Worm (Caenorhabditis elegans) whole organism, L1 larva: ENCODE results near the gene tag-51.

Experiments
- C04F5.9 ChIP-seq: sonication (generic microtip); optimal IDR thresholded peaks from 2 replicates; lab custom pipeline; 2016; ENCODE audit warnings: missing genetic modification characterization, missing compliant biosample characterization
- C16A3.4 ChIP-seq: fragments of 150-350 bp; optimal IDR thresholded peaks from 2 replicates; lab custom pipeline; 2014; ENCODE audit warnings: missing biosample characterization, missing genetic modification characterization
- C34B4.2 ChIP-seq: sonication (generic microtip); optimal IDR thresholded peaks from 2 replicates; lab custom pipeline; 2017; ENCODE audit warnings: mild to moderate bottlenecking, missing genetic modification characterization, missing compliant biosample characterization
- F16B12.6 ChIP-seq: fragments of 150-350 bp; optimal IDR thresholded peaks from 2 replicates; lab custom pipeline; 2014; ENCODE audit warnings: missing biosample characterization, missing genetic modification characterization
- Y116A8C.19 ChIP-seq: sonication (generic microtip); optimal IDR thresholded peaks from 2 replicates; lab custom pipeline; 2016; ENCODE audit warnings: missing compliant biosample characterization, missing genetic modification characterization, borderline replicate concordance
- aha-1 ChIP-seq: fragments of 150-350 bp; optimal IDR thresholded peaks from 2 replicates; lab custom pipeline; 2014; ENCODE audit warnings: missing biosample characterization, missing genetic modification characterization
- aly-2 ChIP-seq: fragments of 150-350 bp; optimal IDR thresholded peaks from 2 replicates; lab custom pipeline; 2014; ENCODE audit warnings: missing biosample characterization, missing genetic modification characterization
- ama-1 ChIP-seq: fragments of 150-350 bp; optimal IDR thresholded peaks from 2 replicates; lab custom pipeline; 2014
- ceh-63 ChIP-seq: fragments of 200-800 bp; sonication (Bioruptor generic); optimal IDR thresholded peaks from 2 replicates; lab custom pipeline; 2018; ENCODE audit warnings: mild to moderate bottlenecking, missing genetic modification characterization, missing compliant biosample characterization
- ceh-82 ChIP-seq, 3 experiments: fragments of 150-350 bp in 1 of 3; sonication (generic microtip) in 2 of 3; optimal IDR thresholded peaks; 2 replicates each; lab custom pipeline; 2014 to 2017; ENCODE audit warnings: missing biosample characterization in 3 of 3, missing genetic modification characterization in 3 of 3
- ceh-90 ChIP-seq: sonication (generic microtip); optimal IDR thresholded peaks from 2 replicates; lab custom pipeline; 2016; ENCODE audit warnings: missing genetic modification characterization, missing compliant biosample characterization
- efl-1 ChIP-seq, 4 experiments: fragments of 150-350 bp; optimal IDR thresholded peaks in 3 of 4; peaks in 1 of 4; 1 replicate in 1 of 4; 2 replicates in 3 of 4; lab custom pipeline; 2014; ENCODE audit warnings: missing biosample characterization in 2 of 4, missing genetic modification characterization in 2 of 4, missing genetic modification reagents in 2 of 4
- efl-3 ChIP-seq: fragments of 200-800 bp; sonication (Bioruptor generic); optimal IDR thresholded peaks from 2 replicates; lab custom pipeline; 2018; ENCODE audit warnings: mild to moderate bottlenecking, missing genetic modification characterization, missing compliant biosample characterization
- elt-2 ChIP-seq: sonication (generic microtip); optimal IDR thresholded peaks from 2 replicates; lab custom pipeline; 2016; ENCODE audit warnings: missing genetic modification characterization, mild to moderate bottlenecking, inconsistent platforms, missing compliant biosample characterization, missing genetic modification reagents
- elt-3 ChIP-seq, 6 experiments: fragments of 150-350 bp in 1 of 6; sonication (generic microtip); optimal IDR thresholded peaks; 2 replicates each; lab custom pipeline; 2017 to 2018; ENCODE audit warnings: missing biosample characterization in 6 of 6, missing genetic modification characterization in 6 of 6, inconsistent platforms in 1 of 6
- ets-5 ChIP-seq: fragments of 200-800 bp; sonication (Bioruptor generic); IDR thresholded peaks from 2 replicates; pipeline ENCODE4 v1.3.6; 2022; ENCODE audit warnings: missing genetic modification characterization, missing compliant biosample characterization
- fkh-10 ChIP-seq: sonication (generic microtip); optimal IDR thresholded peaks from 2 replicates; lab custom pipeline; 2017; ENCODE audit warnings: missing biosample characterization, missing genetic modification reagents, missing genetic modification characterization
- fos-1 ChIP-seq: fragments of 150-350 bp; optimal IDR thresholded peaks from 2 replicates; lab custom pipeline; 2014; ENCODE audit warnings: missing biosample characterization, missing genetic modification characterization
- hlh-17 ChIP-seq: fragments of 200-800 bp; sonication (Bioruptor generic); optimal IDR thresholded peaks from 2 replicates; lab custom pipeline; 2018; ENCODE audit warnings: missing genetic modification characterization, mild to moderate bottlenecking, missing compliant biosample characterization, moderate library complexity, borderline replicate concordance
- hlh-4 ChIP-seq: sonication (generic microtip); optimal IDR thresholded peaks from 2 replicates; lab custom pipeline; 2016; ENCODE audit warnings: mild to moderate bottlenecking, missing genetic modification characterization, missing compliant biosample characterization
- isw-1 ChIP-seq: fragments of 200-800 bp; sonication (Bioruptor generic); IDR thresholded peaks from 2 replicates; pipeline ENCODE4 v1.3.6; 2022; ENCODE audit warnings: missing genetic modification characterization, missing compliant biosample characterization
- lin-14 ChIP-seq: fragments of 200-800 bp; sonication (Bioruptor generic); optimal IDR thresholded peaks from 2 replicates; lab custom pipeline; 2018; ENCODE audit warnings: mild to moderate bottlenecking, missing genetic modification characterization, moderate library complexity, missing compliant biosample characterization
- lin-15B ChIP-seq: fragments of 150-350 bp; sonication (generic microtip); optimal IDR thresholded peaks from 3 replicates; lab custom pipeline; 2014; ENCODE audit warnings: missing biosample characterization, missing genetic modification characterization
- lin-35 ChIP-seq, 2 experiments: fragments of 150-350 bp; optimal IDR thresholded peaks; 2 replicates each; lab custom pipeline; 2014; ENCODE audit warnings: missing biosample characterization in 2 of 2, missing genetic modification characterization in 2 of 2, missing genetic modification reagents in 2 of 2
- lin-39 ChIP-seq: fragments of 150-350 bp; optimal IDR thresholded peaks from 2 replicates; lab custom pipeline; 2014; ENCODE audit warnings: missing biosample characterization, missing genetic modification reagents, missing genetic modification characterization
- lir-3 ChIP-seq: sonication (generic microtip); optimal IDR thresholded peaks from 2 replicates; lab custom pipeline; 2016; ENCODE audit warnings: mild to moderate bottlenecking, missing genetic modification characterization, moderate library complexity, missing compliant biosample characterization; ENCODE audit not compliant: poor library complexity
- mab-9 ChIP-seq: fragments of 200-800 bp; sonication (Bioruptor generic); IDR thresholded peaks from 2 replicates; pipeline ENCODE4 v1.3.6; 2022; ENCODE audit warnings: missing genetic modification reagents, missing genetic modification characterization, missing compliant biosample characterization
- mdl-1 ChIP-seq, 2 experiments: fragments of 150-350 bp; optimal IDR thresholded peaks; 2 replicates each; lab custom pipeline; 2014 to 2017; ENCODE audit warnings: missing biosample characterization in 2 of 2, missing genetic modification characterization in 2 of 2, inconsistent platforms in 1 of 2
- mef-2 ChIP-seq: fragments of 150-350 bp; optimal IDR thresholded peaks from 2 replicates; lab custom pipeline; 2014; ENCODE audit warnings: missing biosample characterization, missing genetic modification characterization
- nhr-11 ChIP-seq: fragments of 150-350 bp; optimal IDR thresholded peaks from 2 replicates; lab custom pipeline; 2014; ENCODE audit warnings: missing biosample characterization, missing genetic modification characterization
- nhr-12 ChIP-seq: sonication (generic microtip); optimal IDR thresholded peaks from 2 replicates; lab custom pipeline; 2017; ENCODE audit warnings: missing biosample characterization, missing genetic modification characterization
- nhr-28 ChIP-seq: fragments of 150-350 bp; optimal IDR thresholded peaks from 2 replicates; lab custom pipeline; 2014; ENCODE audit warnings: missing biosample characterization, missing genetic modification characterization
- nhr-76 ChIP-seq: sonication (generic microtip); optimal IDR thresholded peaks from 2 replicates; lab custom pipeline; 2017; ENCODE audit warnings: missing biosample characterization, missing genetic modification characterization
- nhr-77 ChIP-seq: fragments of 150-350 bp; optimal IDR thresholded peaks from 2 replicates; lab custom pipeline; 2014; ENCODE audit warnings: missing biosample characterization, missing genetic modification characterization
- nhr-85 ChIP-seq: sonication (generic microtip); peaks from one replicate; lab custom pipeline; 2016; ENCODE audit warnings: missing genetic modification characterization, inconsistent platforms, missing compliant biosample characterization
- nhr-90 ChIP-seq: sonication (generic microtip); optimal IDR thresholded peaks from 2 replicates; lab custom pipeline; 2016; ENCODE audit warnings: mild to moderate bottlenecking, missing genetic modification characterization, missing compliant biosample characterization; ENCODE audit not compliant: poor library complexity
- pag-3 ChIP-seq: sonication (generic microtip); optimal IDR thresholded peaks from 2 replicates; lab custom pipeline; 2017; ENCODE audit warnings: missing genetic modification characterization, mild to moderate bottlenecking, missing compliant biosample characterization, antibody characterized with exemption, borderline replicate concordance; ENCODE audit not compliant: insufficient read depth
- pax-3 ChIP-seq: fragments of 200-800 bp; sonication (Bioruptor generic); optimal IDR thresholded peaks from 2 replicates; lab custom pipeline; 2018; ENCODE audit warnings: mild to moderate bottlenecking, missing genetic modification characterization, moderate library complexity, missing compliant biosample characterization
- pqm-1 ChIP-seq: sonication (generic microtip); optimal IDR thresholded peaks from 3 replicates; lab custom pipeline; 2017; ENCODE audit warnings: missing biosample characterization, missing genetic modification characterization
- rnt-1 ChIP-seq: sonication (generic microtip); optimal IDR thresholded peaks from 2 replicates; lab custom pipeline; 2016; ENCODE audit warnings: mild to moderate bottlenecking, missing genetic modification characterization, moderate library complexity, missing compliant biosample characterization
- snpc-4 ChIP-seq: fragments of 150-350 bp; optimal IDR thresholded peaks from 2 replicates; lab custom pipeline; 2014; ENCODE audit warnings: missing biosample characterization, missing genetic modification characterization
- sptf-1 ChIP-seq: fragments of 150-350 bp; optimal IDR thresholded peaks from 2 replicates; lab custom pipeline; 2014; ENCODE audit warnings: missing biosample characterization, missing genetic modification characterization
- swsn-7 ChIP-seq: sonication (generic microtip); optimal IDR thresholded peaks from 2 replicates; lab custom pipeline; 2016; ENCODE audit warnings: missing genetic modification characterization, missing compliant biosample characterization
- tlp-1 ChIP-seq: fragments of 150-350 bp; optimal IDR thresholded peaks from 2 replicates; lab custom pipeline; 2014; ENCODE audit warnings: missing biosample characterization, missing genetic modification characterization
- unc-62 ChIP-seq: fragments of 150-350 bp; optimal IDR thresholded peaks from 2 replicates; lab custom pipeline; 2014; ENCODE audit warnings: missing biosample characterization, missing genetic modification reagents, missing genetic modification characterization
- unc-86 ChIP-seq: sonication (generic microtip); optimal IDR thresholded peaks from 2 replicates; lab custom pipeline; 2016; ENCODE audit warnings: missing genetic modification characterization, missing compliant biosample characterization
- vab-15 ChIP-seq: sonication (generic microtip); optimal IDR thresholded peaks from 2 replicates; lab custom pipeline; 2017; ENCODE audit warnings: missing genotype, mild to moderate bottlenecking, missing genetic modification characterization, missing compliant biosample characterization
- xbp-1 ChIP-seq: sonication (generic microtip); optimal IDR thresholded peaks from 2 replicates; lab custom pipeline; 2016; ENCODE audit warnings: missing genetic modification characterization, missing compliant biosample characterization
- zag-1 ChIP-seq: fragments of 150-350 bp; optimal IDR thresholded peaks from 2 replicates; lab custom pipeline; 2014; ENCODE audit warnings: missing biosample characterization, missing genetic modification characterization
- zip-4 ChIP-seq: fragments of 200-800 bp; sonication (Bioruptor generic); optimal IDR thresholded peaks from 2 replicates; lab custom pipeline; 2018; ENCODE audit warnings: mild to moderate bottlenecking, missing genetic modification characterization, moderate library complexity, missing compliant biosample characterization
- ztf-11 ChIP-seq, 2 experiments: sonication (generic microtip); optimal IDR thresholded peaks; 2 replicates each; lab custom pipeline; 2016 to 2017; ENCODE audit warnings: missing genetic modification characterization in 2 of 2, missing biosample characterization in 1 of 2, missing compliant biosample characterization in 1 of 2
- ztf-4 ChIP-seq: fragments of 150-350 bp; optimal IDR thresholded peaks from 2 replicates; lab custom pipeline; 2014; ENCODE audit warnings: missing biosample characterization, missing genetic modification characterization

The tag-51 gene

ce11 chrIII:832855-833504 lies 21.0 kb upstream of the tag-51 start, which contains the start of gene zip-2:
Gene zip-2 (plus strand): TSS chrIII:832982.
- TF ChIP-seq zag-1 (tag; lab: Kevin White, UChicago) (no peak), mab-9 (GFP tag; lab: Robert Waterston, UW) (no peak), unc-86 (no peak), nhr-77 (tag; lab: Kevin White, UChicago) (no peak), elt-2 (tag; lab: Kevin White, UChicago) (peak; percentile 66), lin-15B (no peak), aha-1 (tag; lab: Kevin White, UChicago) (no peak), snpc-4 (tag; lab: Kevin White, UChicago) (no peak), zip-4 (GFP tag; lab: Kevin White, UChicago) (no peak), lin-35 (GFP tag; optimal IDR thresholded peaks at IDR 0.05; lab: Kevin White, UChicago) (peak in 1 of 2 experiments; percentile 48), nhr-12 (tag; lab: Kevin White, UChicago) (no peak), ceh-90 (no peak), tlp-1 (tag; lab: Kevin White, UChicago) (no peak), pag-3 (no peak), pax-3 (tag; lab: Kevin White, UChicago) (no peak), xbp-1 (no peak), fos-1 (tag; lab: Kevin White, UChicago) (no peak), aly-2 (tag; lab: Kevin White, UChicago) (no peak), hlh-4 (tag; lab: Kevin White, UChicago) (no peak), C34B4.2 (tag; lab: Kevin White, UChicago) (no peak), lin-39 (tag; lab: Kevin White, UChicago) (no peak), nhr-28 (no peak), C04F5.9 (no peak), swsn-7 (no peak), ama-1 (lab: Kevin White, UChicago) (no peak), efl-3 (no peak), isw-1 (GFP tag; lab: Robert Waterston, UW) (no peak), pqm-1 (tag; lab: Kevin White, UChicago) (peak; percentile 43), ztf-4 (tag; lab: Kevin White, UChicago) (no peak), elt-3 (tag; optimal IDR thresholded peaks at IDR 0.05; lab: Kevin White, UChicago) (peak in 2 of 6 experiments; percentile 54 to 74), nhr-85 (tag; lab: Kevin White, UChicago) (no peak), mdl-1 (tag; optimal IDR thresholded peaks at IDR 0.05; lab: Kevin White, UChicago) (peak in 1 of 2 experiments; percentile 19), C16A3.4 (peak; percentile 19), lir-3 (tag; lab: Kevin White, UChicago) (peak; percentile 7), nhr-76 (no peak), ztf-11 (tag; optimal IDR thresholded peaks at IDR 0.05; lab: Kevin White, UChicago) (no peak), vab-15 (tag; lab: Kevin White, UChicago) (no peak), mef-2 (tag; lab: Kevin White, UChicago) (peak; percentile 2), efl-1 (optimal IDR thresholded peaks at IDR 0.05; lab: Kevin White, UChicago) (no peak), efl-1 (GFP tag; optimal IDR thresholded peaks at IDR 0.05 in 1 of 2; lab: Kevin White, UChicago) (peak in 1 of 2 experiments; percentile 90), ets-5 (GFP tag; lab: Robert Waterston, UW) (no peak), sptf-1 (tag; lab: Kevin White, UChicago) (no peak), nhr-11 (tag; lab: Kevin White, UChicago) (no peak), F16B12.6 (tag; lab: Kevin White, UChicago) (no peak), fkh-10 (no peak), unc-62 (GFP tag; lab: Kevin White, UChicago) (no peak), Y116A8C.19 (tag; lab: Kevin White, UChicago) (no peak), ceh-63 (GFP tag; lab: Kevin White, UChicago) (no peak), rnt-1 (tag; lab: Kevin White, UChicago) (no peak), lin-14 (GFP tag; lab: Kevin White, UChicago) (peak; percentile 60), ceh-82 (tag; optimal IDR thresholded peaks at IDR 0.05; lab: Kevin White, UChicago) (no peak), hlh-17 (GFP tag; lab: Kevin White, UChicago) (no peak), nhr-90 (tag; lab: Kevin White, UChicago) (peak; percentile 50)
